Worm (Caenorhabditis elegans) whole organism, L4/young adult: ENCODE results near the gene cec-4.
"Not testable (repeated sequence)": the region's sequence is repeated elsewhere in the genome, so short reads cannot be mapped to it uniquely, and the experiment has no call there.

ENCODE experiments used
- W03F9.2 ChIP-seq: fragments of 150-350 bp; optimal IDR thresholded peaks from 2 replicates; lab custom pipeline; 2014; ENCODE audit warnings: missing biosample characterization, missing genetic modification characterization
- him-1 ChIP-seq: sonication (generic microtip); optimal IDR thresholded peaks from 2 replicates; lab custom pipeline; 2016; ENCODE audit warnings: missing genotype, missing genetic modification reagents, missing genetic modification characterization, missing compliant biosample characterization

DNA sequence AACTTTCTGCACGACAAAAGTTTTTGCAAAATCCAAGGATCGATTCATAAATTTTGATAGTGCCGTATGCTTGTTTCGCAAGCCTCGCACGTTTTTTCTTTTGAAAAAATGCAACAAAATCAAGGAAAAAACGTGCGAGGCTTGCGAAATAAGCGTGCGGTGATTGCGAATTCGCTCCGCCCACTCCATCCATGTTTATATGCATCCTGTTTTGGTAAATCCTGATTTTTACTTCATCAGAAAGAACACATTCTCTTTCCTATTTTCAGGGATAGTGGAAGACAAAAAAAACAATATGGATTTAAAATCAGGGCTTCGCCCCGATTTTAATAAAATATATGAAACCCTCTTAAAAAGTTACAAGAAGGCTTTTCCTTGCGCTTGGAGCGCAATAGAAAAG, 11.7 kb upstream of the cec-4 start, which contains the start of gene F32E10.9:
- TF ChIP-seq him-1, W03F9.2 (tag; lab: Kevin White, UChicago): not testable (repeated sequence)
